Worm (Caenorhabditis elegans) whole organism, late embryonic: Measurements from ENCODE around the gene ZK622.4.

ENCODE experiments used
- C08G9.2 ChIP-seq: sonication (generic microtip); optimal IDR thresholded peaks from 2 replicates; lab custom pipeline; 2016; ENCODE audit warnings: mild to moderate bottlenecking, missing genetic modification characterization, moderate library complexity, missing compliant biosample characterization
- C38D4.7 ChIP-seq: fragments of 200-800 bp; sonication (Bioruptor generic); optimal IDR thresholded peaks from 2 replicates; lab custom pipeline; 2018; ENCODE audit warnings: mild to moderate bottlenecking, missing genetic modification characterization, moderate library complexity, missing compliant biosample characterization
- K02D7.2 ChIP-seq: sonication (generic microtip); optimal IDR thresholded peaks from 2 replicates; lab custom pipeline; 2017; ENCODE audit warnings: mild to moderate bottlenecking, missing genetic modification characterization, missing compliant biosample characterization
- K09A11.1 ChIP-seq: sonication (generic microtip); optimal IDR thresholded peaks from 2 replicates; lab custom pipeline; 2017; ENCODE audit warnings: antibody characterized with exemption, mild to moderate bottlenecking, missing genetic modification characterization, missing compliant biosample characterization; ENCODE audit not compliant: insufficient read depth
- T23F11.4 ChIP-seq: fragments of 200-800 bp; sonication (Bioruptor generic); optimal IDR thresholded peaks from 2 replicates; lab custom pipeline; 2018; ENCODE audit warnings: mild to moderate bottlenecking, missing genetic modification characterization, missing compliant biosample characterization
- Y22D7AL.16 ChIP-seq: sonication (generic microtip); optimal IDR thresholded peaks from 2 replicates; lab custom pipeline; 2016; ENCODE audit warnings: missing genetic modification characterization, missing compliant biosample characterization
- ahr-1 ChIP-seq: sonication (generic microtip); optimal IDR thresholded peaks from 2 replicates; lab custom pipeline; 2016; ENCODE audit warnings: missing genetic modification characterization, missing compliant biosample characterization
- ceh-14 ChIP-seq: sonication (generic microtip); optimal IDR thresholded peaks from 2 replicates; lab custom pipeline; 2016; ENCODE audit warnings: missing genotype, missing genetic modification characterization, missing compliant biosample characterization
- ceh-18 ChIP-seq: sonication (generic microtip); optimal IDR thresholded peaks from 2 replicates; lab custom pipeline; 2016; ENCODE audit warnings: missing genetic modification characterization, missing compliant biosample characterization
- ceh-2 ChIP-seq: sonication (generic microtip); optimal IDR thresholded peaks from 2 replicates; lab custom pipeline; 2016; ENCODE audit warnings: missing genotype, missing genetic modification characterization, missing compliant biosample characterization
- ceh-22 ChIP-seq: sonication (generic microtip); optimal IDR thresholded peaks from 2 replicates; lab custom pipeline; 2017; ENCODE audit warnings: missing biosample characterization, missing genetic modification characterization
- ceh-34 ChIP-seq: sonication (generic microtip); optimal IDR thresholded peaks from 2 replicates; lab custom pipeline; 2016; ENCODE audit warnings: mild to moderate bottlenecking, missing genetic modification characterization, missing compliant biosample characterization
- ceh-48 ChIP-seq: sonication (generic microtip); optimal IDR thresholded peaks from 2 replicates; lab custom pipeline; 2016; ENCODE audit warnings: missing genetic modification characterization, inconsistent platforms, missing compliant biosample characterization
- ceh-6 ChIP-seq: fragments of 200-800 bp; sonication (Bioruptor generic); optimal IDR thresholded peaks from 2 replicates; lab custom pipeline; 2018; ENCODE audit warnings: mild to moderate bottlenecking, missing genetic modification characterization, missing compliant biosample characterization
- dmd-4 ChIP-seq: sonication (generic microtip); optimal IDR thresholded peaks from 2 replicates; lab custom pipeline; 2016; ENCODE audit warnings: borderline replicate concordance, missing genetic modification characterization, missing compliant biosample characterization
- dve-1 ChIP-seq: sonication (generic microtip); optimal IDR thresholded peaks from 2 replicates; lab custom pipeline; 2017; ENCODE audit warnings: antibody characterized with exemption, mild to moderate bottlenecking, missing genetic modification characterization, missing compliant biosample characterization
- elt-2 ChIP-seq: sonication (generic microtip); optimal IDR thresholded peaks from 2 replicates; lab custom pipeline; 2016; ENCODE audit warnings: missing genetic modification reagents, missing genetic modification characterization, missing compliant biosample characterization
- elt-4 ChIP-seq: sonication (generic microtip); optimal IDR thresholded peaks from 2 replicates; lab custom pipeline; 2016; ENCODE audit warnings: missing genetic modification characterization, missing compliant biosample characterization
- gmeb-2 ChIP-seq: sonication (generic microtip); optimal IDR thresholded peaks from 2 replicates; lab custom pipeline; 2016; ENCODE audit warnings: missing genetic modification characterization, inconsistent platforms, missing compliant biosample characterization
- hlh-15 ChIP-seq: sonication (generic microtip); optimal IDR thresholded peaks from 2 replicates; lab custom pipeline; 2016; ENCODE audit warnings: missing genetic modification characterization, missing compliant biosample characterization
- hlh-30 ChIP-seq: sonication (generic microtip); optimal IDR thresholded peaks from 2 replicates; lab custom pipeline; 2017; ENCODE audit warnings: antibody characterized with exemption, missing genetic modification characterization, missing compliant biosample characterization; ENCODE audit not compliant: insufficient read depth
- lin-11 ChIP-seq: fragments of 200-800 bp; sonication (Bioruptor generic); optimal IDR thresholded peaks from 2 replicates; lab custom pipeline; 2018; ENCODE audit warnings: mild to moderate bottlenecking, missing genetic modification characterization, missing compliant biosample characterization
- madf-2 ChIP-seq: sonication (generic microtip); optimal IDR thresholded peaks from 2 replicates; lab custom pipeline; 2017; ENCODE audit warnings: missing genetic modification characterization, missing compliant biosample characterization
- nhr-11 ChIP-seq: fragments of 150-350 bp; optimal IDR thresholded peaks from 2 replicates; lab custom pipeline; 2014; ENCODE audit warnings: missing biosample characterization, missing genetic modification characterization
- nhr-232 ChIP-seq: sonication (generic microtip); optimal IDR thresholded peaks from 2 replicates; lab custom pipeline; 2016; ENCODE audit warnings: missing genetic modification characterization, missing compliant biosample characterization
- odd-2 ChIP-seq: sonication (generic microtip); optimal IDR thresholded peaks from 2 replicates; lab custom pipeline; 2017; ENCODE audit warnings: antibody characterized with exemption, mild to moderate bottlenecking, missing genetic modification characterization, missing compliant biosample characterization
- pag-3 ChIP-seq: sonication (generic microtip); optimal IDR thresholded peaks from 2 replicates; lab custom pipeline; 2016; ENCODE audit warnings: missing compliant biosample characterization, missing genetic modification characterization, borderline replicate concordance
- pat-9 ChIP-seq: fragments of 200-800 bp; sonication (Bioruptor generic); optimal IDR thresholded peaks from 2 replicates; lab custom pipeline; 2018; ENCODE audit warnings: mild to moderate bottlenecking, missing genetic modification characterization, moderate library complexity, missing compliant biosample characterization
- pha-2 ChIP-seq: sonication (generic microtip); optimal IDR thresholded peaks from 2 replicates; lab custom pipeline; 2017; ENCODE audit warnings: mild to moderate bottlenecking, missing genetic modification characterization, missing compliant biosample characterization
- pros-1 ChIP-seq: fragments of 150-350 bp; optimal IDR thresholded peaks from 2 replicates; lab custom pipeline; 2014; ENCODE audit warnings: missing biosample characterization, missing genetic modification reagents, missing genetic modification characterization
- ref-2 ChIP-seq: sonication (generic microtip); optimal IDR thresholded peaks from 2 replicates; lab custom pipeline; 2016; ENCODE audit warnings: missing genetic modification characterization, missing compliant biosample characterization
- sdc-2 ChIP-seq: sonication (generic microtip); optimal IDR thresholded peaks from 2 replicates; lab custom pipeline; 2016; ENCODE audit warnings: missing genotype, missing genetic modification characterization, missing compliant biosample characterization
- syd-9 ChIP-seq: sonication (generic microtip); optimal IDR thresholded peaks from 2 replicates; lab custom pipeline; 2016; ENCODE audit warnings: mild to moderate bottlenecking, missing genetic modification characterization, moderate library complexity, missing compliant biosample characterization
- tbx-2 ChIP-seq: sonication (generic microtip); optimal IDR thresholded peaks from 2 replicates; lab custom pipeline; 2016; ENCODE audit warnings: missing genetic modification characterization, missing compliant biosample characterization
- ttx-3 ChIP-seq: sonication (generic microtip); optimal IDR thresholded peaks from 2 replicates; lab custom pipeline; 2016; ENCODE audit warnings: missing genetic modification reagents, missing genetic modification characterization, missing compliant biosample characterization
- unc-3 ChIP-seq, 2 experiments: fragments of 200-800 bp in 1 of 2; sonication (Bioruptor generic) in 1 of 2; sonication (generic microtip) in 1 of 2; conservative IDR thresholded peaks in 1 of 2; optimal IDR thresholded peaks in 1 of 2; 2 replicates each; pipeline versions ENCODE4 v1.3.6 to Lab custom; 2016 to 2022; ENCODE audit warnings: missing compliant biosample characterization in 2 of 2, missing genetic modification characterization in 2 of 2, missing genetic modification reagents in 1 of 2
- unc-42 ChIP-seq: sonication (generic microtip); optimal IDR thresholded peaks from 2 replicates; lab custom pipeline; 2016; ENCODE audit warnings: missing genotype, missing genetic modification characterization, missing compliant biosample characterization

Gene ZK622.4

ce11 chrII:5331677-5332303, 39.3 kb downstream of the ZK622.4 start:
- TF ChIP-seq ahr-1 (tag; lab: Kevin White, UChicago) (no peak), unc-3 (GFP tag; conservative IDR thresholded peaks at IDR 0.05; lab: Robert Waterston, UW) (no peak), unc-3 (tag; optimal IDR thresholded peaks at IDR 0.05; lab: Kevin White, UChicago) (no peak), pros-1 (tag; lab: Kevin White, UChicago) (no peak), ceh-18 (tag; lab: Kevin White, UChicago) (no peak), odd-2 (no peak), ceh-22 (tag; lab: Kevin White, UChicago) (no peak), pat-9 (no peak), C08G9.2 (tag; lab: Kevin White, UChicago) (no peak), ceh-6 (GFP tag; lab: Kevin White, UChicago) (no peak)

- TF ChIP-seq elt-2 (peak; percentile 8), ref-2 (tag; lab: Kevin White, UChicago) (no peak), K09A11.1 (tag; lab: Kevin White, UChicago) (no peak), ttx-3 (no peak)
These were observed 40.0 kb downstream of the ZK622.4 start for ce11 chrII:5332345-5333124.

- no peak for TF ChIP-seq ceh-48 (tag; lab: Kevin White, UChicago)
- TF ChIP-seq elt-2 = peak; percentile 54
These were observed 41.3 kb downstream of the ZK622.4 start for ce11 chrII:5333729-5334255.

- TF ChIP-seq unc-3 (GFP tag; conservative IDR thresholded peaks at IDR 0.05; lab: Robert Waterston, UW) (no peak), unc-3 (tag; optimal IDR thresholded peaks at IDR 0.05; lab: Kevin White, UChicago) (no peak), lin-11 (no peak), K02D7.2 (no peak), dve-1 (no peak), syd-9 (tag; lab: Kevin White, UChicago) (no peak), ceh-34 (no peak), dmd-4 (tag; lab: Kevin White, UChicago) (no peak), nhr-11 (tag; lab: Kevin White, UChicago) (no peak), ref-2 (tag; lab: Kevin White, UChicago) (no peak), ceh-2 (tag; lab: Kevin White, UChicago) (no peak), madf-2 (tag; lab: Kevin White, UChicago) (no peak), Y22D7AL.16 (tag; lab: Kevin White, UChicago) (no peak), ceh-18 (tag; lab: Kevin White, UChicago) (no peak), hlh-15 (no peak), ceh-14 (tag; lab: Kevin White, UChicago) (no peak)
These were observed 42.1 kb downstream of the ZK622.4 start for ce11 chrII:5334628-5335027.

- TF ChIP-seq unc-42 (tag; lab: Kevin White, UChicago) = no peak
- no peak for TF ChIP-seq ceh-14 (tag; lab: Kevin White, UChicago)
These were observed 43.0 kb downstream of the ZK622.4 start for ce11 chrII:5335370-5336034.

ce11 chrII:5336035-5336376, 43.5 kb downstream of the ZK622.4 start:
- TF ChIP-seq ceh-14 (tag; lab: Kevin White, UChicago) (peak; percentile 24), pag-3 (tag; lab: Kevin White, UChicago) (no peak), pat-9 (no peak), ceh-48 (tag; lab: Kevin White, UChicago) (peak; percentile 74), hlh-30 (no peak), ceh-34 (no peak), ref-2 (tag; lab: Kevin White, UChicago) (peak; percentile 11), C38D4.7 (GFP tag; lab: Kevin White, UChicago) (no peak), ceh-18 (tag; lab: Kevin White, UChicago) (no peak), elt-4 (tag; lab: Kevin White, UChicago) (no peak), sdc-2 (peak; percentile 11), T23F11.4 (no peak), C08G9.2 (tag; lab: Kevin White, UChicago) (peak; percentile 9), tbx-2 (peak; percentile 40), gmeb-2 (tag; lab: Kevin White, UChicago) (no peak), pha-2 (no peak), ahr-1 (tag; lab: Kevin White, UChicago) (no peak), K02D7.2 (no peak), nhr-232 (tag; lab: Kevin White, UChicago) (no peak)
